Fruit fly (Drosophila melanogaster) whole organism, prepupa: ENCODE data around the gene CG32053.

Source experiments
- CG10631 ChIP-seq: fragments of 200-800 bp; sonication (Bioruptor generic); optimal IDR thresholded peaks from 2 replicates; lab custom pipeline; 2016; ENCODE audit warnings: missing biosample characterization, missing genetic modification characterization
- CG10669 ChIP-seq: fragments of 200-800 bp; sonication (Bioruptor generic); optimal IDR thresholded peaks from 3 replicates; lab custom pipeline; 2018; ENCODE audit warnings: missing biosample characterization, mild to moderate bottlenecking, missing genetic modification characterization, moderate library complexity
- CG11294 ChIP-seq: fragments of 200-800 bp; sonication (Bioruptor generic); IDR thresholded peaks from 2 replicates; pipeline ENCODE4 v1.3.6; 2022; ENCODE audit warnings: missing biosample characterization, missing genetic modification characterization
- CG11762 ChIP-seq: fragments of 200-800 bp; sonication (Bioruptor generic); optimal IDR thresholded peaks from 3 replicates; lab custom pipeline; 2016; ENCODE audit warnings: missing biosample characterization, missing genetic modification characterization; ENCODE audit not compliant: insufficient read depth
- CG11902 ChIP-seq: fragments of 200-800 bp; sonication (Bioruptor generic); optimal IDR thresholded peaks from 3 replicates; lab custom pipeline; 2016; ENCODE audit warnings: missing biosample characterization, missing genetic modification characterization
- CG15336 ChIP-seq: fragments of 200-800 bp; sonication (Bioruptor generic); IDR thresholded peaks from 2 replicates; pipeline ENCODE4 v1.3.6; 2022; ENCODE audit warnings: missing biosample characterization, missing genetic modification characterization
- CG1621 ChIP-seq: fragments of 200-800 bp; sonication (Bioruptor generic); optimal IDR thresholded peaks from 3 replicates; lab custom pipeline; 2018; ENCODE audit warnings: missing biosample characterization, mild to moderate bottlenecking, missing genetic modification characterization
- CG16779 ChIP-seq: fragments of 200-800 bp; sonication (Bioruptor generic); optimal IDR thresholded peaks from 3 replicates; lab custom pipeline; 2017; ENCODE audit warnings: missing biosample characterization, mild to moderate bottlenecking, missing genetic modification characterization
- CG3032 ChIP-seq: fragments of 200-800 bp; optimal IDR thresholded peaks from 2 replicates; lab custom pipeline; 2019; ENCODE audit warnings: missing biosample characterization, mild to moderate bottlenecking, missing genetic modification characterization, moderate library complexity
- CG31627 ChIP-seq: fragments of 200-800 bp; sonication (Bioruptor generic); optimal IDR thresholded peaks from 3 replicates; lab custom pipeline; 2016; ENCODE audit warnings: missing biosample characterization, missing genetic modification characterization
- CG32006 ChIP-seq: fragments of 200-800 bp; sonication (Bioruptor generic); optimal IDR thresholded peaks from 3 replicates; lab custom pipeline; 2017; ENCODE audit warnings: missing biosample characterization, mild to moderate bottlenecking, missing genetic modification characterization
- CG34406 ChIP-seq: fragments of 200-800 bp; sonication (Bioruptor generic); optimal IDR thresholded peaks from 3 replicates; lab custom pipeline; 2016; ENCODE audit warnings: missing biosample characterization, missing genetic modification characterization
- CG3919 ChIP-seq: fragments of 200-800 bp; sonication (Bioruptor generic); optimal IDR thresholded peaks from 3 replicates; lab custom pipeline; 2016; ENCODE audit warnings: missing biosample characterization, missing genetic modification characterization
- CG4318 ChIP-seq: fragments of 200-800 bp; sonication (Bioruptor generic); optimal IDR thresholded peaks from 3 replicates; lab custom pipeline; 2017; ENCODE audit warnings: missing biosample characterization, mild to moderate bottlenecking, missing genetic modification characterization
- CG6163 ChIP-seq: fragments of 200-800 bp; sonication (Bioruptor generic); IDR thresholded peaks from 3 replicates; pipeline ENCODE4 v1.3.6; 2022; ENCODE audit warnings: missing biosample characterization, missing genetic modification characterization
- CG6276 ChIP-seq: fragments of 200-800 bp; sonication (Bioruptor generic); optimal IDR thresholded peaks from 2 replicates; lab custom pipeline; 2017; ENCODE audit warnings: missing biosample characterization, mild to moderate bottlenecking, missing genetic modification characterization
- CG6792 ChIP-seq: fragments of 200-800 bp; sonication (Bioruptor generic); optimal IDR thresholded peaks from 3 replicates; lab custom pipeline; 2016; ENCODE audit warnings: missing biosample characterization, missing genetic modification characterization
- CG6808 ChIP-seq: fragments of 200-800 bp; sonication (Bioruptor generic); optimal IDR thresholded peaks from 3 replicates; lab custom pipeline; 2017; ENCODE audit warnings: missing biosample characterization, missing genetic modification characterization, mild to moderate bottlenecking, moderate library complexity, missing genetic modification reagents
- CG6854 ChIP-seq: fragments of 200-800 bp; sonication (Bioruptor generic); optimal IDR thresholded peaks from 2 replicates; lab custom pipeline; 2017; ENCODE audit warnings: missing biosample characterization, mild to moderate bottlenecking, missing genetic modification characterization
- CG7368 ChIP-seq: fragments of 200-800 bp; sonication (Bioruptor generic); optimal IDR thresholded peaks from 3 replicates; lab custom pipeline; 2016; ENCODE audit warnings: missing biosample characterization, missing genetic modification characterization
- CG8119 ChIP-seq: fragments of 200-800 bp; sonication (Bioruptor generic); IDR thresholded peaks from 3 replicates; pipeline ENCODE4 v1.3.6; 2022; ENCODE audit warnings: missing biosample characterization, missing genetic modification characterization
- CG8319 ChIP-seq: fragments of 200-800 bp; sonication (Bioruptor generic); optimal IDR thresholded peaks from 3 replicates; lab custom pipeline; 2016; ENCODE audit warnings: missing biosample characterization, missing genetic modification characterization
- CG8632 ChIP-seq: fragments of 200-800 bp; sonication (Bioruptor generic); optimal IDR thresholded peaks from 3 replicates; lab custom pipeline; 2016; ENCODE audit warnings: missing biosample characterization, missing genetic modification characterization
- CG9139 ChIP-seq: fragments of 200-800 bp; sonication (Bioruptor generic); optimal IDR thresholded peaks from 3 replicates; lab custom pipeline; 2017; ENCODE audit warnings: missing biosample characterization, mild to moderate bottlenecking, missing genetic modification characterization
- Eip75B ChIP-seq: fragments of 200-800 bp; sonication (Bioruptor generic); optimal IDR thresholded peaks from 3 replicates; lab custom pipeline; 2016; ENCODE audit warnings: missing biosample characterization, missing genetic modification characterization
- Eip93F ChIP-seq: fragments of 200-800 bp; sonication (Bioruptor generic); optimal IDR thresholded peaks from 2 replicates; lab custom pipeline; 2016; ENCODE audit warnings: missing biosample characterization, mild to moderate bottlenecking, missing genetic modification characterization
- Ets21C ChIP-seq: fragments of 200-800 bp; sonication (Bioruptor generic); optimal IDR thresholded peaks from 3 replicates; lab custom pipeline; 2016; ENCODE audit warnings: missing biosample characterization, missing genetic modification characterization
- Gug ChIP-seq: fragments of 200-800 bp; sonication (Bioruptor generic); IDR thresholded peaks from 2 replicates; pipeline ENCODE4 v1.3.6; 2022; ENCODE audit warnings: missing biosample characterization, missing genetic modification characterization
- Hr38 ChIP-seq: sonication (Bioruptor generic); optimal IDR thresholded peaks from 2 replicates; lab custom pipeline; 2016; ENCODE audit warnings: missing biosample characterization, missing genetic modification characterization
- Hr39 ChIP-seq: fragments of 200-800 bp; sonication (Bioruptor generic); optimal IDR thresholded peaks from 2 replicates; lab custom pipeline; 2016; ENCODE audit warnings: missing biosample characterization, missing genetic modification characterization
- Hr4 ChIP-seq: fragments of 200-800 bp; sonication (Bioruptor generic); optimal IDR thresholded peaks from 3 replicates; lab custom pipeline; 2016; ENCODE audit warnings: missing biosample characterization, missing genetic modification characterization
- Lpt ChIP-seq: fragments of 200-800 bp; sonication (Bioruptor generic); optimal IDR thresholded peaks from 3 replicates; lab custom pipeline; 2016; ENCODE audit warnings: missing biosample characterization, missing genetic modification characterization
- Met ChIP-seq: fragments of 200-800 bp; sonication (Bioruptor generic); optimal IDR thresholded peaks from 3 replicates; lab custom pipeline; 2016; ENCODE audit warnings: missing biosample characterization, missing genetic modification characterization
- OdsH ChIP-seq: fragments of 200-800 bp; sonication (Bioruptor generic); optimal IDR thresholded peaks from 3 replicates; lab custom pipeline; 2016; ENCODE audit warnings: missing biosample characterization, missing genetic modification characterization
- Sox15 ChIP-seq: fragments of 200-800 bp; sonication (Bioruptor generic); optimal IDR thresholded peaks from 3 replicates; lab custom pipeline; 2016; ENCODE audit warnings: missing biosample characterization, missing genetic modification characterization
- achi ChIP-seq: fragments of 200-800 bp; sonication (Bioruptor generic); optimal IDR thresholded peaks from 3 replicates; lab custom pipeline; 2016; ENCODE audit warnings: missing biosample characterization, missing genetic modification characterization
- dac ChIP-seq: fragments of 200-800 bp; sonication (Bioruptor generic); optimal IDR thresholded peaks from 2 replicates; lab custom pipeline; 2017; ENCODE audit warnings: missing biosample characterization, mild to moderate bottlenecking, missing genetic modification characterization
- dsx ChIP-seq: fragments of 200-800 bp; optimal IDR thresholded peaks from 3 replicates; lab custom pipeline; 2019; ENCODE audit warnings: missing biosample characterization, mild to moderate bottlenecking, missing genetic modification characterization, moderate library complexity; ENCODE audit not compliant: poor library complexity, severe bottlenecking
- eg ChIP-seq: fragments of 200-800 bp; sonication (Bioruptor generic); IDR thresholded peaks from 3 replicates; pipeline ENCODE4 v1.3.6; 2022; ENCODE audit warnings: missing biosample characterization, missing genetic modification characterization
- esn ChIP-seq: fragments of 200-800 bp; sonication (Bioruptor generic); optimal IDR thresholded peaks from 2 replicates; lab custom pipeline; 2016; ENCODE audit warnings: missing biosample characterization, mild to moderate bottlenecking, missing genetic modification characterization, moderate library complexity
- fd59A ChIP-seq: fragments of 200-800 bp; sonication (Bioruptor generic); optimal IDR thresholded peaks from 2 replicates; lab custom pipeline; 2017; ENCODE audit warnings: missing biosample characterization, mild to moderate bottlenecking, missing genetic modification characterization, missing genetic modification reagents
- fd85E ChIP-seq: fragments of 200-800 bp; sonication (Bioruptor generic); optimal IDR thresholded peaks from 3 replicates; lab custom pipeline; 2016; ENCODE audit warnings: missing biosample characterization, missing genetic modification characterization
- fkh ChIP-seq: fragments of 200-800 bp; sonication (Bioruptor generic); optimal IDR thresholded peaks from 3 replicates; lab custom pipeline; 2017; ENCODE audit warnings: missing biosample characterization, mild to moderate bottlenecking, missing genetic modification characterization, moderate library complexity
- net ChIP-seq: fragments of 200-800 bp; sonication (Bioruptor generic); optimal IDR thresholded peaks from 3 replicates; lab custom pipeline; 2016; ENCODE audit warnings: missing biosample characterization, missing genetic modification characterization
- pdm3 ChIP-seq: fragments of 200-800 bp; sonication (Bioruptor generic); optimal IDR thresholded peaks from 3 replicates; lab custom pipeline; 2016; ENCODE audit warnings: missing biosample characterization, missing genetic modification characterization
- salr ChIP-seq, 2 experiments: fragments of 200-800 bp; sonication (Bioruptor generic); optimal IDR thresholded peaks; 3 replicates each; lab custom pipeline; 2016 to 2018; ENCODE audit warnings: missing biosample characterization in 2 of 2, missing genetic modification characterization in 2 of 2, mild to moderate bottlenecking in 1 of 2
- ss ChIP-seq, 2 experiments: fragments of 200-800 bp; sonication (Bioruptor generic); optimal IDR thresholded peaks; 2 replicates in 1 of 2; 3 replicates in 1 of 2; lab custom pipeline; 2017 to 2018; ENCODE audit warnings: mild to moderate bottlenecking in 2 of 2, missing biosample characterization in 2 of 2, missing genetic modification characterization in 2 of 2, moderate library complexity in 1 of 2
- topi ChIP-seq: fragments of 200-800 bp; sonication (Bioruptor generic); optimal IDR thresholded peaks from 3 replicates; lab custom pipeline; 2016; ENCODE audit warnings: missing biosample characterization, missing genetic modification characterization
- vri ChIP-seq: fragments of 200-800 bp; sonication (Bioruptor generic); optimal IDR thresholded peaks from 3 replicates; lab custom pipeline; 2016; ENCODE audit warnings: missing biosample characterization, mild to moderate bottlenecking, missing genetic modification characterization

Gene CG32053

dm6 chr3L:10092278-10092903, at the start of gene CG32053:
CG32053 (minus strand) TSS chr3L:10092346.
- peak; percentile 44 for TF ChIP-seq fkh (GFP tag; lab: Kevin White, UChicago)
- no peak for TF ChIP-seq CG8319 (GFP tag; lab: Kevin White, UChicago)

DNA sequence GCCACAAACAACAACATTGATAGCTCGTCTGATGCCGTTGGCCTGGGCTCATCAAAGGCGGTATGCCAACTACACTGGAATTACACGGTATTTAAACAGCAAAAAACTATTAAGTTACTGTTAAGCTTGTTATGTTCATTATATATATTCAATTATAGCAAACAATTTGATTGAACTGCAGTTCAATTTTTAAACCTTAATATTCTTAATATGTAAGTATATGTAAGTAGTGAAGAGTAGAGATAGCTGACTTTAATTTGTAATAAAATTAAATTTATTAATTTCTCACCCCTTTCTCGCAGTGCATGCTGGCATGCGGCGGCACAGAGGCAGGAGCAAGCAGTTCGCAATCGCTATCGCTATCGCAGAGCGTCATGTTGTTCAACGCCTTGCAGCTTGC, 18.2 kb upstream of the CG32053 start:
- TF ChIP-seq CG3032 (tag; lab: Kevin White, UChicago): no peak
- TF ChIP-seq ss (GFP tag; optimal IDR thresholded peaks at IDR 0.05; lab: Kevin White, UChicago): peak in 1 of 2 experiments; percentile 3
- no peak for TF ChIP-seq CG10631
- peak; percentile 34 for TF ChIP-seq CG4318
- TF ChIP-seq CG6792 (GFP tag; lab: Kevin White, UChicago): no peak
- no peak for TF ChIP-seq Sox15
- TF ChIP-seq Lpt: no peak
- no peak for TF ChIP-seq Ets21C (GFP tag; lab: Kevin White, UChicago)
- TF ChIP-seq CG6808 (GFP tag; lab: Kevin White, UChicago): no peak
- TF ChIP-seq CG1621: no peak
- no peak for TF ChIP-seq pdm3 (GFP tag; lab: Kevin White, UChicago)
- TF ChIP-seq Met (GFP tag; lab: Kevin White, UChicago): no peak
- TF ChIP-seq CG9139 (GFP tag; lab: Kevin White, UChicago): no peak
- no peak for TF ChIP-seq CG6854 (GFP tag; lab: Kevin White, UChicago)
- TF ChIP-seq CG11762 (GFP tag; lab: Kevin White, UChicago): no peak
- TF ChIP-seq CG10669 (GFP tag; lab: Kevin White, UChicago): no peak
- no peak for TF ChIP-seq dac (GFP tag; lab: Kevin White, UChicago)
- no peak for TF ChIP-seq fkh (GFP tag; lab: Kevin White, UChicago)
- TF ChIP-seq dsx (GFP tag; lab: Kevin White, UChicago): no peak
- peak; percentile 59; the same call in 2 of the 3 replicates for TF ChIP-seq eg
- TF ChIP-seq Hr38 (GFP tag; lab: Kevin White, UChicago): no peak
- no peak for TF ChIP-seq esn (GFP tag; lab: Kevin White, UChicago)
- no peak for TF ChIP-seq fd85E (GFP tag; lab: Kevin White, UChicago)
- no peak for TF ChIP-seq Eip93F
- no peak for TF ChIP-seq Eip75B
- no peak for TF ChIP-seq OdsH (GFP tag; lab: Kevin White, UChicago)
- TF ChIP-seq net (GFP tag; lab: Kevin White, UChicago): no peak
- peak; percentile 15 for TF ChIP-seq CG6276
- TF ChIP-seq fd59A: no peak
- TF ChIP-seq CG11902 (GFP tag; lab: Kevin White, UChicago): no peak
- no peak for TF ChIP-seq CG8319 (GFP tag; lab: Kevin White, UChicago)
- no peak for TF ChIP-seq CG8632 (GFP tag; lab: Kevin White, UChicago)
- no peak for TF ChIP-seq vri (GFP tag; lab: Kevin White, UChicago)
- TF ChIP-seq CG11294: no peak; the same call in 1 of the 2 replicates
- no peak for TF ChIP-seq CG15336 (GFP tag; lab: Robert Waterston, UW)
- no peak for TF ChIP-seq topi (GFP tag; lab: Kevin White, UChicago)
- TF ChIP-seq CG3919 (GFP tag; lab: Kevin White, UChicago): no peak
- TF ChIP-seq CG34406 (GFP tag; lab: Kevin White, UChicago): no peak
- peak; percentile 53 for TF ChIP-seq CG32006 (GFP tag; lab: Kevin White, UChicago)
- 0 out of 3 replicates have a peak, but pooled peaks have one; percentile 32 for TF ChIP-seq CG6163 (GFP tag; lab: Robert Waterston, UW)
- TF ChIP-seq salr (GFP tag; optimal IDR thresholded peaks at IDR 0.05; lab: Kevin White, UChicago): no peak
- TF ChIP-seq CG7368 (GFP tag; lab: Kevin White, UChicago): no peak
- TF ChIP-seq Hr39: no peak
- TF ChIP-seq Hr4: peak; percentile 23
- TF ChIP-seq CG8119 (GFP tag; lab: Robert Waterston, UW): peak; percentile 39; the same call in 2 of the 3 replicates
- no peak for TF ChIP-seq CG16779
- no peak for TF ChIP-seq CG31627 (GFP tag; lab: Kevin White, UChicago)
- TF ChIP-seq achi (GFP tag; lab: Kevin White, UChicago): no peak
- peak; percentile 45; the same call in 1 of the 2 replicates for TF ChIP-seq Gug (GFP tag; lab: Robert Waterston, UW)
